Fruit fly (Drosophila melanogaster): Measurements from ENCODE around the gene bocks.
A peak's percentile ranks its signal among the peaks of the same experiment; 100 is the strongest.

bocks gene

DNA sequence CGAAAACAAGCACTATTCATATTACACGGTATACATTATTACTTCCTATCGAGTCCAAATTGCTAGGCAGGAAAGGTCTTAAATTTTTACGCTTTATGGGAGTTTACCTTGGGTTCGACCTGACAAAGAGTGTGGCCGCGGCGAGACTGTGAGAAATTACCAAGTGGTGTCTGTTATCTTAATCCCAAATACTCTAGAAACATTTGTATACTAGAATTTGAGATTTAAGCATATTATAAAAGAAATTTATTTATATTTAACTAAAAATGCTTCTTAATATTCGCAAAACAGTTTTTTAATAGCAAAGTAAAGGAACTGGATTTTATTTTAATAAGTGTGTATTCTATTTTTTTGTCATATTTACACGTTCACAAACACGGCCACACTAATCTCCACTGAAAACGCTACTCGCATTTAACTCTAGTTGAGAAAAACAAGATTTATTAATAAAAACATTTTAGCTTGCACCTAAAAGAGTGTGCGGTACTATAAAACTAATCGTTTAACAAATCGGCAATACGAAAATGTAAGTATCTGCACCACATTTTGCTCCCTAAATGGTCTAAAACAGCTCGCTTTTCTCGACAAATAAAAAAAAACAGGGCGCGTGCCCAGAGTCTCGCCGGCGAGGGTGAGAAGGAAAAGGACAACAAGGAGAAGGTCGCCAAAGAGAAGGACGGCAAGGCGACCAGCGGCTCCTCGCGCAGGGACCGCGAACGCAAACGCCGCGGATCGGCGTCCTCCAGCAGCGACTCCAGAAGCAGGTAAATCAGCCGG is 39.0 kb downstream of the bocks start, which contains the start of the genes mura and RnpS1:
TSS of gene mura (minus strand) at position 148 of the 777 bp plus-strand sequence.
TSS of gene RnpS1 (plus strand) at position 376 of the 777 bp plus-strand sequence.
- TF ChIP-seq gfzf (GFP tag; optimal IDR thresholded peaks at IDR 0.05) = peak; percentile 77
- no peak for TF ChIP-seq CG31441 (GFP tag; IDR thresholded peaks at IDR 0.05)
- TF ChIP-seq CG1792 (GFP tag; optimal IDR thresholded peaks at IDR 0.05) = no peak
- peak; percentile 69 for TF ChIP-seq trem (tag; optimal IDR thresholded peaks at IDR 0.05)
- TF ChIP-seq sqz (GFP tag; optimal IDR thresholded peaks at IDR 0.05) = peak; percentile 59
- peak; percentile 8 for TF ChIP-seq stwl (tag; optimal IDR thresholded peaks at IDR 0.05)
- no peak for TF ChIP-seq nau (GFP tag; optimal IDR thresholded peaks at IDR 0.05)
- no peak for TF ChIP-seq CG18011 (GFP tag; optimal IDR thresholded peaks at IDR 0.05)
- no peak for TF ChIP-seq HLH3B (GFP tag; IDR thresholded peaks at IDR 0.05)
- peak; percentile 42 for TF ChIP-seq gsb-n (tag; optimal IDR thresholded peaks at IDR 0.05)
- no peak for TF ChIP-seq unc-4 (GFP tag; IDR thresholded peaks at IDR 0.05; ENCODE audit: partially characterized antibody)
- no peak for TF ChIP-seq BEAF-32 (GFP tag; optimal IDR thresholded peaks at IDR 0.05)
- TF ChIP-seq CG18476 (GFP tag; optimal IDR thresholded peaks at IDR 0.05) = no peak
- TF ChIP-seq CG10267 (tag; optimal IDR thresholded peaks at IDR 0.05) = peak; percentile 59
- peak; percentile 24 for TF ChIP-seq her (GFP tag; optimal IDR thresholded peaks at IDR 0.05)
- TF ChIP-seq Nf-YC (tag; optimal IDR thresholded peaks at IDR 0.05) = peak; percentile 14
- no peak for TF ChIP-seq Hr51 (GFP tag; optimal IDR thresholded peaks at IDR 0.05)
- TF ChIP-seq CG8388 (GFP tag; optimal IDR thresholded peaks at IDR 0.05) = no peak
- no peak for TF ChIP-seq chinmo (GFP tag; IDR thresholded peaks at IDR 0.05; ENCODE audit: partially characterized antibody)
- no peak for TF ChIP-seq Dll (GFP tag; IDR thresholded peaks at IDR 0.05; ENCODE audit: partially characterized antibody)
- no peak for TF ChIP-seq lab (GFP tag; optimal IDR thresholded peaks at IDR 0.05)
- peak in 1 of 2 experiments; percentile 95 for TF ChIP-seq Hr78 (GFP tag; optimal IDR thresholded peaks at IDR 0.05)
- no peak for TF ChIP-seq abd-A (tag; optimal IDR thresholded peaks at IDR 0.05)
- TF ChIP-seq ash1 (GFP tag; optimal IDR thresholded peaks at IDR 0.05) = no peak
- no peak for TF ChIP-seq fd64A (GFP tag; optimal IDR thresholded peaks at IDR 0.05)
- no peak for TF ChIP-seq CG13296 (GFP tag; optimal IDR thresholded peaks at IDR 0.05)
- TF ChIP-seq Myb (GFP tag; optimal IDR thresholded peaks at IDR 0.05) = no peak
- TF ChIP-seq YL-1 (GFP tag; optimal IDR thresholded peaks at IDR 0.05) = peak; percentile 30
- TF ChIP-seq vnd (GFP tag; IDR thresholded peaks at IDR 0.05; ENCODE audit: partially characterized antibody) = no peak
- TF ChIP-seq CG10979 (tag; optimal IDR thresholded peaks at IDR 0.05) = no peak
- TF ChIP-seq CG7839 (tag; optimal IDR thresholded peaks at IDR 0.05) = no peak
- no peak for TF ChIP-seq pita (GFP tag; optimal IDR thresholded peaks at IDR 0.05)
- TF ChIP-seq CG6689 (GFP tag; IDR thresholded peaks at IDR 0.05) = no peak
- TF ChIP-seq repo (GFP tag; optimal IDR thresholded peaks at IDR 0.05) = no peak
- TF ChIP-seq da (GFP tag; optimal IDR thresholded peaks at IDR 0.05) = no peak
- TF ChIP-seq otp (GFP tag; IDR thresholded peaks at IDR 0.05) = no peak
- no peak for TF ChIP-seq Bteb2 (GFP tag; optimal IDR thresholded peaks at IDR 0.05)
- no peak for TF ChIP-seq Neu2 (GFP tag; optimal IDR thresholded peaks at IDR 0.05; ENCODE audit: borderline replicate concordance)
- TF ChIP-seq E2f1 (GFP tag; IDR thresholded peaks at IDR 0.05) = no peak
- TF ChIP-seq CG13894 (tag; optimal IDR thresholded peaks at IDR 0.05) = no peak
- TF ChIP-seq Sry-δ (GFP tag; optimal IDR thresholded peaks at IDR 0.05) = no peak
- no peak for TF ChIP-seq Mes4 (GFP tag; optimal IDR thresholded peaks at IDR 0.05)
- no peak for TF ChIP-seq tin (GFP tag; optimal IDR thresholded peaks at IDR 0.05)
- no peak for TF ChIP-seq slou (GFP tag; optimal IDR thresholded peaks at IDR 0.05)
- no peak for TF ChIP-seq Hr39 (optimal IDR thresholded peaks at IDR 0.05)
- TF ChIP-seq crp (GFP tag; optimal IDR thresholded peaks at IDR 0.05) = no peak
- no peak for TF ChIP-seq E2f2 (GFP tag; IDR thresholded peaks at IDR 0.05)
- TF ChIP-seq Camta (GFP tag; optimal IDR thresholded peaks at IDR 0.05) = no peak
- peak; percentile 61 for TF ChIP-seq sug (tag; optimal IDR thresholded peaks at IDR 0.05)

Measured in whole organism, embryonic.